Fruit fly (Drosophila melanogaster) whole organism, embryonic: Measurements from ENCODE around the gene CG13367.

Experiments
- Aef1 ChIP-seq: fragments of 200-800 bp; sonication (Bioruptor generic); IDR thresholded peaks from 3 replicates; pipeline ENCODE4 v1.3.6; 2022; ENCODE audit warnings: missing biosample characterization, missing genetic modification characterization
- CG10147 ChIP-seq: fragments of 200-800 bp; sonication (Bioruptor generic); optimal IDR thresholded peaks from 2 replicates; lab custom pipeline; 2019; ENCODE audit warnings: missing biosample characterization, mild to moderate bottlenecking, missing genetic modification characterization, moderate library complexity
- CG1024 ChIP-seq: fragments of 200-800 bp; sonication (Bioruptor generic); IDR thresholded peaks from 2 replicates; pipeline ENCODE4 v1.3.6; 2022; ENCODE audit warnings: missing biosample characterization, missing genetic modification characterization
- CG11723 ChIP-seq: fragments of 200-800 bp; sonication (Bioruptor generic); optimal IDR thresholded peaks from 2 replicates; lab custom pipeline; 2017; ENCODE audit warnings: missing biosample characterization, mild to moderate bottlenecking, missing genetic modification characterization
- CG12219 ChIP-seq: fragments of 200-800 bp; sonication (Bioruptor generic); optimal IDR thresholded peaks from 3 replicates; lab custom pipeline; 2018; ENCODE audit warnings: missing biosample characterization, mild to moderate bottlenecking, missing genetic modification characterization
- CG17361 ChIP-seq: fragments of 200-800 bp; sonication (Bioruptor generic); IDR thresholded peaks from 3 replicates; pipeline ENCODE4 v1.3.6; 2022; ENCODE audit warnings: missing biosample characterization, missing genetic modification characterization
- CG2199 ChIP-seq: fragments of 200-800 bp; sonication (Bioruptor generic); IDR thresholded peaks from 3 replicates; pipeline ENCODE4 v1.3.6; 2022; ENCODE audit warnings: missing biosample characterization, missing genetic modification characterization
- CG3065 ChIP-seq: fragments of 200-800 bp; sonication (Bioruptor generic); optimal IDR thresholded peaks from 2 replicates; lab custom pipeline; 2016; ENCODE audit warnings: missing biosample characterization, missing genetic modification characterization
- CG4730 ChIP-seq: fragments of 200-800 bp; sonication (Bioruptor generic); IDR thresholded peaks from 2 replicates; pipeline ENCODE4 v1.3.6; 2022; ENCODE audit warnings: missing biosample characterization, missing genetic modification characterization
- CG5180 ChIP-seq: fragments of 200-800 bp; sonication (Bioruptor generic); optimal IDR thresholded peaks from 3 replicates; lab custom pipeline; 2017; ENCODE audit warnings: missing biosample characterization, missing genetic modification characterization, mild to moderate bottlenecking, moderate library complexity, missing genetic modification reagents
- CG7745 ChIP-seq: fragments of 200-800 bp; sonication (Bioruptor generic); optimal IDR thresholded peaks from 2 replicates; lab custom pipeline; 2018; ENCODE audit warnings: missing biosample characterization, mild to moderate bottlenecking, missing genetic modification characterization, moderate library complexity
- CG7786 ChIP-seq: fragments of 200-800 bp; sonication (Bioruptor generic); optimal IDR thresholded peaks from 2 replicates; lab custom pipeline; 2016; ENCODE audit warnings: missing biosample characterization, missing genetic modification characterization
- Drgx ChIP-seq: fragments of 200-800 bp; sonication (Bioruptor generic); IDR thresholded peaks from 2 replicates; pipeline ENCODE4 v1.3.6; 2022; ENCODE audit warnings: missing biosample characterization, missing genetic modification characterization
- E2f2 ChIP-seq: fragments of 200-800 bp; sonication (Bioruptor generic); IDR thresholded peaks from 2 replicates; pipeline ENCODE4 v1.3.6; 2022; ENCODE audit warnings: missing biosample characterization, missing genetic modification characterization
- ERR ChIP-seq: fragments of 200-800 bp; sonication (Bioruptor generic); optimal IDR thresholded peaks from 2 replicates; lab custom pipeline; 2016; ENCODE audit warnings: missing biosample characterization, missing genetic modification characterization
- Fer2 ChIP-seq: fragments of 200-800 bp; sonication (Bioruptor generic); optimal IDR thresholded peaks from 2 replicates; lab custom pipeline; 2018; ENCODE audit warnings: missing biosample characterization, mild to moderate bottlenecking, missing genetic modification characterization, moderate library complexity
- Fer3 ChIP-seq: fragments of 200-800 bp; sonication (Bioruptor generic); optimal IDR thresholded peaks from 2 replicates; lab custom pipeline; 2018; ENCODE audit warnings: missing biosample characterization, mild to moderate bottlenecking, missing genetic modification characterization, moderate library complexity
- Hand ChIP-seq: fragments of 200-800 bp; sonication (Bioruptor generic); optimal IDR thresholded peaks from 2 replicates; lab custom pipeline; 2017; ENCODE audit warnings: mild to moderate bottlenecking, missing biosample characterization, missing genetic modification reagents, missing genetic modification characterization
- Hmr ChIP-seq: fragments of 200-800 bp; sonication (Bioruptor generic); optimal IDR thresholded peaks from 3 replicates; lab custom pipeline; 2017; ENCODE audit warnings: mild to moderate bottlenecking, missing biosample characterization, missing genetic modification reagents, missing genetic modification characterization
- Jarid2 ChIP-seq: fragments of 200-800 bp; sonication (Bioruptor generic); optimal IDR thresholded peaks from 3 replicates; lab custom pipeline; 2017; ENCODE audit warnings: mild to moderate bottlenecking, missing biosample characterization, missing genetic modification reagents, missing genetic modification characterization
- Lpt ChIP-seq: fragments of >200 bp; optimal IDR thresholded peaks from 2 replicates; lab custom pipeline; 2018; ENCODE audit warnings: missing biosample characterization, missing genetic modification characterization
- PHDP ChIP-seq: fragments of 200-800 bp; sonication (Bioruptor generic); optimal IDR thresholded peaks from 3 replicates; lab custom pipeline; 2018; ENCODE audit warnings: missing biosample characterization, mild to moderate bottlenecking, missing genetic modification characterization, moderate library complexity
- Pdp1 ChIP-seq, 2 experiments: fragments of 200-800 bp; sonication (Bioruptor generic); optimal IDR thresholded peaks; 3 replicates each; lab custom pipeline; 2016; ENCODE audit warnings: missing biosample characterization in 2 of 2, missing genetic modification characterization in 2 of 2, mild to moderate bottlenecking in 1 of 2, moderate library complexity in 1 of 2
- Sin3A ChIP-seq: fragments of >200 bp; optimal IDR thresholded peaks from 2 replicates; lab custom pipeline; 2018
- Sox102F ChIP-seq: fragments of 200-800 bp; sonication (Bioruptor generic); optimal IDR thresholded peaks from 2 replicates; lab custom pipeline; 2018; ENCODE audit warnings: missing biosample characterization, mild to moderate bottlenecking, missing genetic modification characterization, moderate library complexity
- Sry-β ChIP-seq: fragments of 200-800 bp; sonication (Bioruptor generic); optimal IDR thresholded peaks from 2 replicates; lab custom pipeline; 2018; ENCODE audit warnings: missing biosample characterization, mild to moderate bottlenecking, missing genetic modification characterization, moderate library complexity
- Trl ChIP-seq, 3 experiments: fragments of >200 bp in 2 of 3; fragments of 200-800 bp in 1 of 3; sonication (Bioruptor generic) in 1 of 3; optimal IDR thresholded peaks; 2 replicates in 1 of 3; 3 replicates in 2 of 3; lab custom pipeline; 2016 to 2017; ENCODE audit warnings: missing biosample characterization in 1 of 3, missing genetic modification characterization in 1 of 3
- Usf ChIP-seq: fragments of 200-800 bp; sonication (Bioruptor generic); optimal IDR thresholded peaks from 2 replicates; lab custom pipeline; 2017; ENCODE audit warnings: missing genotype, missing biosample characterization, missing genetic modification characterization
- cg ChIP-seq: fragments of 200-800 bp; sonication (Bioruptor generic); optimal IDR thresholded peaks from 3 replicates; lab custom pipeline; 2019; ENCODE audit warnings: missing biosample characterization, mild to moderate bottlenecking, missing genetic modification characterization, moderate library complexity
- corto ChIP-seq: fragments of 200-800 bp; sonication (Bioruptor generic); optimal IDR thresholded peaks from 2 replicates; lab custom pipeline; 2016; ENCODE audit warnings: missing biosample characterization, mild to moderate bottlenecking, missing genetic modification characterization, moderate library complexity
- crp ChIP-seq, 2 experiments: fragments of 200-800 bp; sonication (Bioruptor generic); optimal IDR thresholded peaks; 2 replicates in 1 of 2; 3 replicates in 1 of 2; lab custom pipeline; 2017; ENCODE audit warnings: missing biosample characterization in 2 of 2, missing genetic modification characterization in 2 of 2, mild to moderate bottlenecking in 1 of 2, moderate library complexity in 1 of 2
- danr ChIP-seq: fragments of 200-800 bp; sonication (Bioruptor generic); IDR thresholded peaks from 2 replicates; pipeline ENCODE4 v1.3.6; 2022; ENCODE audit warnings: missing biosample characterization, missing genetic modification characterization
- dm ChIP-seq: fragments of 200-800 bp; sonication (Bioruptor generic); optimal IDR thresholded peaks from 3 replicates; lab custom pipeline; 2016; ENCODE audit warnings: missing biosample characterization, missing genetic modification characterization
- dmrt11E ChIP-seq: fragments of 200-800 bp; sonication (Bioruptor generic); optimal IDR thresholded peaks from 3 replicates; lab custom pipeline; 2018; ENCODE audit warnings: missing biosample characterization, mild to moderate bottlenecking, missing genetic modification characterization, moderate library complexity
- dmrt99B ChIP-seq: fragments of 200-800 bp; sonication (Bioruptor generic); optimal IDR thresholded peaks from 2 replicates; lab custom pipeline; 2018; ENCODE audit warnings: missing biosample characterization, mild to moderate bottlenecking, missing genetic modification characterization, moderate library complexity
- eyg ChIP-seq: fragments of 200-800 bp; sonication (Bioruptor generic); optimal IDR thresholded peaks from 3 replicates; lab custom pipeline; 2016; ENCODE audit warnings: missing biosample characterization, missing genetic modification characterization
- gro ChIP-seq: fragments of 200-800 bp; sonication (Bioruptor generic); optimal IDR thresholded peaks from 2 replicates; lab custom pipeline; 2016; ENCODE audit warnings: missing biosample characterization, missing genetic modification characterization
- jing ChIP-seq: fragments of 200-800 bp; sonication (Bioruptor generic); optimal IDR thresholded peaks from 2 replicates; lab custom pipeline; 2018; ENCODE audit warnings: missing biosample characterization, mild to moderate bottlenecking, missing genetic modification characterization
- lab ChIP-seq: fragments of 200-800 bp; sonication (Bioruptor generic); optimal IDR thresholded peaks from 3 replicates; lab custom pipeline; 2017; ENCODE audit warnings: missing biosample characterization, missing genetic modification characterization, mild to moderate bottlenecking, moderate library complexity, missing genetic modification reagents
- mirr ChIP-seq: fragments of 200-800 bp; sonication (Bioruptor generic); optimal IDR thresholded peaks from 3 replicates; lab custom pipeline; 2018; ENCODE audit warnings: missing biosample characterization, mild to moderate bottlenecking, missing genetic modification characterization
- nom ChIP-seq: fragments of 200-800 bp; sonication (Bioruptor generic); optimal IDR thresholded peaks from 2 replicates; lab custom pipeline; 2017; ENCODE audit warnings: missing biosample characterization, missing genetic modification characterization, mild to moderate bottlenecking, moderate library complexity, missing genetic modification reagents
- pfk ChIP-seq: fragments of 200-800 bp; sonication (Bioruptor generic); optimal IDR thresholded peaks from 2 replicates; lab custom pipeline; 2018; ENCODE audit warnings: missing biosample characterization, mild to moderate bottlenecking, missing genetic modification characterization, moderate library complexity
- pho ChIP-seq: fragments of 200-800 bp; sonication (Bioruptor generic); optimal IDR thresholded peaks from 2 replicates; lab custom pipeline; 2016; ENCODE audit warnings: missing biosample characterization, missing genetic modification characterization
- pita ChIP-seq: fragments of 200-800 bp; sonication (Bioruptor generic); optimal IDR thresholded peaks from 2 replicates; lab custom pipeline; 2017; ENCODE audit warnings: missing biosample characterization, mild to moderate bottlenecking, missing genetic modification characterization
- psq ChIP-seq: fragments of 200-800 bp; sonication (Bioruptor generic); optimal IDR thresholded peaks from 2 replicates; lab custom pipeline; 2017; ENCODE audit warnings: missing biosample characterization, missing genetic modification characterization
- run ChIP-seq: fragments of 200-800 bp; sonication (Bioruptor generic); optimal IDR thresholded peaks from 3 replicates; lab custom pipeline; 2018; ENCODE audit warnings: missing biosample characterization, mild to moderate bottlenecking, missing genetic modification characterization
- sima ChIP-seq: fragments of 200-800 bp; sonication (Bioruptor generic); optimal IDR thresholded peaks from 2 replicates; lab custom pipeline; 2016; ENCODE audit warnings: missing biosample characterization, missing genetic modification characterization
- so ChIP-seq: fragments of 200-800 bp; sonication (Bioruptor generic); IDR thresholded peaks from 3 replicates; pipeline ENCODE4 v1.3.6; 2022; ENCODE audit warnings: missing biosample characterization, missing genetic modification characterization
- z ChIP-seq: fragments of 200-800 bp; sonication (Bioruptor generic); IDR thresholded peaks from 3 replicates; pipeline ENCODE4 v1.3.6; 2022; ENCODE audit warnings: missing biosample characterization, missing genetic modification characterization

The CG13367 gene

dm6 chrX:686437-686972 is 41.9 kb downstream of the CG13367 start, which contains the start of gene sdk (continued):
- peak; percentile 88 for TF ChIP-seq CG5180 (GFP tag; lab: Kevin White, UChicago)
- no peak for TF ChIP-seq pita (GFP tag; lab: Kevin White, UChicago)
- TF ChIP-seq Lpt (GFP tag; lab: Kevin White, UChicago), result no peak
- TF ChIP-seq lab (GFP tag; lab: Kevin White, UChicago), result peak; percentile 94
- peak in 1 of 2 experiments; percentile 51 for TF ChIP-seq crp (GFP tag; optimal IDR thresholded peaks at IDR 0.05; lab: Kevin White, UChicago)
- TF ChIP-seq dmrt11E, result peak; percentile 90
- peak; percentile 88 for TF ChIP-seq gro (GFP tag; lab: Kevin White, UChicago)
- TF ChIP-seq nom, result peak; percentile 83
- TF ChIP-seq CG10147 (GFP tag; lab: Kevin White, UChicago), result peak; percentile 86
- peak; percentile 89 for TF ChIP-seq CG12219 (GFP tag; lab: Kevin White, UChicago)
- peak; percentile 93 for TF ChIP-seq Hmr (GFP tag; lab: Kevin White, UChicago)
- TF ChIP-seq Sox102F (GFP tag; lab: Kevin White, UChicago), result peak; percentile 87
- TF ChIP-seq Usf (GFP tag; lab: Kevin White, UChicago), result peak; percentile 83
- TF ChIP-seq dm (GFP tag; lab: Kevin White, UChicago), result peak; percentile 86
- TF ChIP-seq CG3065, result peak; percentile 78
- TF ChIP-seq jing, result peak; percentile 80
- TF ChIP-seq dmrt99B (tag; lab: Kevin White, UChicago), result peak; percentile 93
- peak; percentile 79 for TF ChIP-seq mirr (GFP tag; lab: Kevin White, UChicago)
- TF ChIP-seq CG7745 (tag; lab: Kevin White, UChicago), result no peak
- TF ChIP-seq danr, result peak; percentile 80
- peak; percentile 92 for TF ChIP-seq Jarid2 (GFP tag; lab: Kevin White, UChicago)
- TF ChIP-seq Aef1, result peak; percentile 79
- TF ChIP-seq E2f2 (GFP tag; lab: Robert Waterston, UW), result peak; percentile 71
- peak; percentile 86 for TF ChIP-seq Hand (GFP tag; lab: Kevin White, UChicago)
- peak; percentile 91 for TF ChIP-seq so (GFP tag; lab: Robert Waterston, UW)
- peak; percentile 61 for TF ChIP-seq Fer2 (tag; lab: Kevin White, UChicago)
- TF ChIP-seq Sry-β, result peak; percentile 36
- TF ChIP-seq Fer3 (tag; lab: Kevin White, UChicago), result peak; percentile 80
- peak; percentile 39 for TF ChIP-seq pfk (GFP tag; lab: Kevin White, UChicago)
- peak; percentile 90 for TF ChIP-seq CG11723 (GFP tag; lab: Kevin White, UChicago)
- no peak; the same call in 1 of the 2 replicates for TF ChIP-seq CG1024 (GFP tag; lab: Robert Waterston, UW)
- peak; percentile 61 for TF ChIP-seq sima (GFP tag; lab: Kevin White, UChicago)
- no peak for TF ChIP-seq Sin3A (lab: Kevin White, UChicago)
- TF ChIP-seq CG17361, result peak; percentile 95
- peak; percentile 88 for TF ChIP-seq eyg
- TF ChIP-seq CG4730 (GFP tag; lab: Robert Waterston, UW), result peak; percentile 70
- TF ChIP-seq pho (GFP tag; lab: Kevin White, UChicago), result peak; percentile 91

dm6 chrX:687330-688078 is 42.9 kb downstream of the CG13367 start:
- TF ChIP-seq ERR (GFP tag; lab: Kevin White, UChicago) (no peak), cg (GFP tag; lab: Kevin White, UChicago) (peak; percentile 62), PHDP (tag; lab: Kevin White, UChicago) (no peak), run (no peak), Trl (optimal IDR thresholded peaks at IDR 0.05; lab: Kevin White, UChicago) (peak; percentile 67 to 86), Trl (GFP tag; optimal IDR thresholded peaks at IDR 0.05; lab: Kevin White, UChicago) (no peak), Pdp1 (GFP tag; optimal IDR thresholded peaks at IDR 0.05; lab: Kevin White, UChicago) (peak in 1 of 2 experiments; percentile 55), z (GFP tag; lab: Robert Waterston, UW) (peak; percentile 66), psq (GFP tag; lab: Kevin White, UChicago) (peak; percentile 55), CG7786 (no peak), CG2199 (0 out of 3 replicates have a peak, but pooled peaks have one; percentile 36), corto (GFP tag; lab: Kevin White, UChicago) (peak; percentile 28), Drgx (GFP tag; lab: Robert Waterston, UW) (0 out of 2 replicates have a peak, but pooled peaks have one; percentile 36)
